Worm (Caenorhabditis elegans): ENCODE measurements around the gene srd-55.

The srd-55 gene

DNA sequence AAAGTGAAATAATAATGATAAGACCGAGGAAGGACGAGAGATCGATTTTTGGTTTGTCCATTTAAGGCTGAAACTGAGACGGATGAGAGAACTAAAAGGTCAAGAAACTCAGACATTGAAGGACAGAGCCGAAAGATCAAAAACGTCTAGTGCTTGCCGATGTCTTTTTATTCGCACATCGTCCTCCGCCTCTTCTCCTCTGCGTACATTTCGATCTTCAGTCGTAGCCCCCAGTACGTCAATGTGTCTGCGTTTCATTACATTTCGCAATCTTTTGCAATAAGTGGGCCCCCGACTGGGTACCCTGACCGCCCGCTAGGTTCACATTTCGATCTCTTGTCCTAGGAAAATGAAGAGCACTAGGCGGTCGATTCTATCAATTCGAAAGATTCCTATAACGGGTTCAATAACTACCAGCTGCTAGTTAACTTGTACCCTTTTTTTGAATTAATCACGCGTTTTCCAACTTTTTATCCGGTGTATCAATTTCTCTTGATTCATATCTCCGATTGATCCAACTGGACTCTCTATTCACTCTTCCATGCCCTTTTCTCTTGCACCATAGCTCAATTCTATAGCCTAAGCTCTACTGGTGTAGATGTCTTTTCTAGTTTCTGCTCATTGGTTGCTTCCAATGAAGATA, 16.1 kb upstream of the srd-55 start (continued):
- 0 out of 2 replicates have a peak, but pooled peaks have one; percentile 48 for TF ChIP-seq Y53G8AR.9 (GFP tag; conservative IDR thresholded peaks at IDR 0.05)
- no peak for TF ChIP-seq Y95B8A.8 (GFP tag; IDR thresholded peaks at IDR 0.05)
- TF ChIP-seq nfya-1 (tag; optimal IDR thresholded peaks at IDR 0.05; ENCODE audit: borderline replicate concordance, insufficient read depth) = no peak
- TF ChIP-seq dpl-1 (GFP tag; optimal IDR thresholded peaks at IDR 0.05) = no peak
- TF ChIP-seq F57C9.4 (tag; optimal IDR thresholded peaks at IDR 0.05) = no peak
- no peak for TF ChIP-seq unc-62 (GFP tag; optimal IDR thresholded peaks at IDR 0.05)
- TF ChIP-seq let-607 (tag; optimal IDR thresholded peaks at IDR 0.05) = no peak
- no peak for TF ChIP-seq sea-2 (GFP tag; IDR thresholded peaks at IDR 0.05)
- TF ChIP-seq mcd-1 (GFP tag; IDR thresholded peaks at IDR 0.05) = peak; percentile 35; the same call in 1 of the 2 replicates
- TF ChIP-seq K12H6.12 (tag; optimal IDR thresholded peaks at IDR 0.05) = no peak
- 0 out of 2 replicates have a peak, but pooled peaks have one; percentile 50 for TF ChIP-seq ekl-4 (GFP tag; IDR thresholded peaks at IDR 0.05)
- no peak for TF ChIP-seq mxl-1 (tag; optimal IDR thresholded peaks at IDR 0.05)
- TF ChIP-seq tbx-9 (tag; optimal IDR thresholded peaks at IDR 0.05; ENCODE audit: borderline replicate concordance) = no peak
- peak; percentile 9 for TF ChIP-seq nhr-90 (tag; optimal IDR thresholded peaks at IDR 0.05)
- no peak for TF ChIP-seq hsf-1 (GFP tag; IDR thresholded peaks at IDR 0.05)
- TF ChIP-seq somi-1 (GFP tag; optimal IDR thresholded peaks at IDR 0.05) = no peak
- TF ChIP-seq ztf-3 (GFP tag; optimal IDR thresholded peaks at IDR 0.05) = no peak
- TF ChIP-seq gei-17 (GFP tag; optimal IDR thresholded peaks at IDR 0.05) = no peak
- TF ChIP-seq ceh-40 (GFP tag; IDR thresholded peaks at IDR 0.05) = no peak
- TF ChIP-seq zfh-2 (GFP tag; conservative IDR thresholded peaks at IDR 0.05) = no peak
- no peak for TF ChIP-seq dox-1 (GFP tag; IDR thresholded peaks at IDR 0.05)
- no peak for TF ChIP-seq rcor-1 (GFP tag; IDR thresholded peaks at IDR 0.05)
- TF ChIP-seq ccch-3 (GFP tag; optimal IDR thresholded peaks at IDR 0.05) = no peak
- no peak for TF ChIP-seq ztf-22 (GFP tag; optimal IDR thresholded peaks at IDR 0.05)
- no peak for TF ChIP-seq chd-7 (tag; optimal IDR thresholded peaks at IDR 0.05)
- no peak for TF ChIP-seq zim-3 (tag; optimal IDR thresholded peaks at IDR 0.05)
- no peak for TF ChIP-seq B0261.1 (tag; optimal IDR thresholded peaks at IDR 0.05)
- no peak for TF ChIP-seq lin-26 (GFP tag; IDR thresholded peaks at IDR 0.05)
- no peak for TF ChIP-seq hrde-1 (tag; optimal IDR thresholded peaks at IDR 0.05; ENCODE audit: borderline replicate concordance)
- no peak for TF ChIP-seq aptf-2 (GFP tag; conservative IDR thresholded peaks at IDR 0.05)
- peak; percentile 21 for TF ChIP-seq ZK185.1 (tag; optimal IDR thresholded peaks at IDR 0.05; ENCODE audit: poor library complexity, severe bottlenecking)
- TF ChIP-seq B0019.2 (GFP tag; conservative IDR thresholded peaks at IDR 0.05) = no peak
- TF ChIP-seq lsl-1 (GFP tag; optimal IDR thresholded peaks at IDR 0.05) = no peak
- TF ChIP-seq K11D2.4 (GFP tag; IDR thresholded peaks at IDR 0.05) = no peak
- TF ChIP-seq ztf-28 (GFP tag; IDR thresholded peaks at IDR 0.05) = no peak
- TF ChIP-seq nhr-80 (tag; optimal IDR thresholded peaks at IDR 0.05) = peak; percentile 86
- no peak for TF ChIP-seq akir-1 (GFP tag; optimal IDR thresholded peaks at IDR 0.05)
- TF ChIP-seq Y79H2A.3 (GFP tag; conservative IDR thresholded peaks at IDR 0.05) = no peak
- no peak for TF ChIP-seq C06A6.2 (GFP tag; conservative IDR thresholded peaks at IDR 0.05)
- TF ChIP-seq lin-40 (tag; optimal IDR thresholded peaks at IDR 0.05) = peak; percentile 28
- TF ChIP-seq madf-10 (tag; optimal IDR thresholded peaks at IDR 0.05) = no peak
- TF ChIP-seq rpc-1 (optimal IDR thresholded peaks at IDR 0.05) = no peak
- TF ChIP-seq rpc-1 (tag; optimal IDR thresholded peaks at IDR 0.05) = no peak
- peak; percentile 25 for TF ChIP-seq ztf-26 (tag; optimal IDR thresholded peaks at IDR 0.05)

Measured in whole organism, young adult.